Worm (Caenorhabditis elegans): Measurements from ENCODE around the gene wbp-2.

Gene wbp-2

DNA sequence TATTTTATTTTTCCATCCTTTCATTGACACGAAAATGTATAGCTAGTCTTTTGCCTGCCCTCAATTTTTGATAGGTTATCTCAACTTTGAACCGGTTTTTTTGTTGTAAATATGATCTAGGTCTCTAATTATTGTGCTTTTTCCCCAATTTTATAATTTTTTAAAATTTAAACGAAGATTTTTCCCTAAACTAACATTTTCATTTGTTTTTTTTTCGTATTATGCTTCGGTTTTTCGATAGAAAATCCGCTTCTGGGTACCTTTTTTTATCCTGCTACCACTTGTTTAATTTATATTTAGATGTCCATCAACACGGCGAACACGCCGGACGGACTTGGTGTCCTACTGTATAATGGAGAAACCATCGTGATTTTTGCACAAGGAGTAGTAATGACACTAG lies at the start of gene wbp-2:
TSS of gene wbp-2 (plus strand) at position 301 of the 400 bp plus-strand sequence.
- TF ChIP-seq mcd-1 (GFP tag; IDR thresholded peaks at IDR 0.05), result no peak
- TF ChIP-seq unc-62 (GFP tag; optimal IDR thresholded peaks at IDR 0.05), result no peak
- TF ChIP-seq hmg-1.2 (GFP tag; IDR thresholded peaks at IDR 0.05), result 0 out of 2 replicates have a peak, but pooled peaks have one; percentile 7

DNA sequence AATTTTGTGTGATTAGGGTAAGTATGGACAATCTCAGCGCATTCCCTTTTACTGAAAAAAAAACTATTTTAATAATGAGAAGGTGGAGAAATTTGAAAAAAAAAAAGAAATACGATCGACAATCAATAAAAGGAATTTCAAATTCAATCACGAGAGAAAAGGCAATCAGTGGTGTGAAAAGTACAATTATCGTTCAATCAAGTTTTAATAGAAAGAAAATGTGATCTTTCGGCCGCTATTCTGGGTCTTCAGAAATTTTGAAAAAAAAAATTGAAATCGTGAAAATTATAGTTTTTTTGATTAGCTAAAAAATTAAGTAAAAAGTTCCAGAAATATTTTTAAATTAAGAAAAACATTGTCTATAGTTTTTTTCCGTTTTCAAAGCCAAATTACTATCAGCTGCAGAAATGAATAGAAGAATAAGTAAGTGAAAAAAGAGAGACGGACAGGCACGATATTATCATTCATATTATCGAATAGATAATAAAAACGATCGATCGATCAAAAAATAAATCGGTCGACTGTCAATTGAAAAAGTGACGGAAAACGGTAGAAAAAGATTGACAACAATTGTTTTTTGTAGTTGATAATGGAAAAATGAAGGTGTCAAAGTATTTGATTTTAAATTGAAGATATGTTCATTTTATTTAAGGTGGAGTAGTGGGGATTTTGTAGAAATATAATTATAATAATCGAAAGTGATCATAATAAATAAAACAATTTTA lies 49.4 kb upstream of the wbp-2 start, which contains the start of gene gldi-3:
TSS of gene gldi-3 (minus strand) at position 51 of the 725 bp plus-strand sequence.
- TF ChIP-seq let-607 (tag; optimal IDR thresholded peaks at IDR 0.05) (peak in 1 of 2 experiments; percentile 51), unc-62 (GFP tag; optimal IDR thresholded peaks at IDR 0.05) (peak; percentile 49), F39B2.1 (GFP tag; IDR thresholded peaks at IDR 0.05) (no peak), ceh-58 (GFP tag; IDR thresholded peaks at IDR 0.05) (no peak), nfyb-1 (GFP tag; IDR thresholded peaks at IDR 0.05) (0 out of 2 replicates have a peak, but pooled peaks have one; percentile 20), egl-44 (GFP tag; IDR thresholded peaks at IDR 0.05) (no peak), nhr-80 (tag; optimal IDR thresholded peaks at IDR 0.05) (peak; percentile 61)

ce11 chrII:9280846-9281245 lies 48.7 kb upstream of the wbp-2 start:
- TF ChIP-seq ztf-3 (GFP tag; optimal IDR thresholded peaks at IDR 0.05) (no peak), him-1 (tag; optimal IDR thresholded peaks at IDR 0.05) (no peak), athp-1 (tag; optimal IDR thresholded peaks at IDR 0.05) (no peak), ztf-25 (GFP tag; IDR thresholded peaks at IDR 0.05) (no peak), nfyb-1 (GFP tag; IDR thresholded peaks at IDR 0.05) (no peak), F10E7.11 (tag; optimal IDR thresholded peaks at IDR 0.05) (no peak), F57C9.4 (tag; optimal IDR thresholded peaks at IDR 0.05) (no peak), F55B11.4 (tag; optimal IDR thresholded peaks at IDR 0.05; ENCODE audit: borderline replicate concordance, insufficient read depth) (no peak), snpc-4 (GFP tag; optimal IDR thresholded peaks at IDR 0.05) (no peak), snpc-4 (tag; optimal IDR thresholded peaks at IDR 0.05) (no peak)

ce11 chrII:9281595-9281994 lies 48.0 kb upstream of the wbp-2 start:
- TF ChIP-seq lsl-1 (GFP tag; optimal IDR thresholded peaks at IDR 0.05) (no peak), unc-62 (GFP tag; optimal IDR thresholded peaks at IDR 0.05) (no peak), efl-1 (GFP tag; optimal IDR thresholded peaks at IDR 0.05) (no peak), ceh-27 (GFP tag; optimal IDR thresholded peaks at IDR 0.05) (no peak), dox-1 (GFP tag; IDR thresholded peaks at IDR 0.05) (peak; percentile 26; the same call in 1 of the 2 replicates), xnd-1 (tag; optimal IDR thresholded peaks at IDR 0.05) (no peak), akir-1 (GFP tag; optimal IDR thresholded peaks at IDR 0.05) (no peak), T07F8.4 (tag; optimal IDR thresholded peaks at IDR 0.05) (no peak), nhr-80 (tag; optimal IDR thresholded peaks at IDR 0.05) (no peak), ceh-91 (GFP tag; IDR thresholded peaks at IDR 0.05) (no peak), hmg-1.2 (GFP tag; IDR thresholded peaks at IDR 0.05) (peak; percentile 21; the same call in 1 of the 2 replicates), ceh-79 (tag; optimal IDR thresholded peaks at IDR 0.05) (no peak), B0336.3 (GFP tag; IDR thresholded peaks at IDR 0.05) (no peak), zim-3 (tag; optimal IDR thresholded peaks at IDR 0.05) (no peak), F37B4.10 (GFP tag; IDR thresholded peaks at IDR 0.05) (no peak), nfya-1 (tag; optimal IDR thresholded peaks at IDR 0.05; ENCODE audit: borderline replicate concordance, insufficient read depth) (no peak), hlh-12 (tag; optimal IDR thresholded peaks at IDR 0.05) (no peak), cebp-1 (GFP tag; IDR thresholded peaks at IDR 0.05) (peak; percentile 86; the same call in 1 of the 2 replicates), cebp-1 (tag; optimal IDR thresholded peaks at IDR 0.05) (peak; percentile 96), F55B11.4 (tag; optimal IDR thresholded peaks at IDR 0.05; ENCODE audit: borderline replicate concordance, insufficient read depth) (no peak), C06A6.2 (GFP tag; conservative IDR thresholded peaks at IDR 0.05) (no peak), K12H6.12 (tag; optimal IDR thresholded peaks at IDR 0.05) (peak; percentile 70), pbrm-1 (GFP tag; IDR thresholded peaks at IDR 0.05) (no peak), F39B2.1 (GFP tag; IDR thresholded peaks at IDR 0.05) (no peak), ZK185.1 (tag; optimal IDR thresholded peaks at IDR 0.05; ENCODE audit: poor library complexity, severe bottlenecking) (no peak), lin-40 (tag; optimal IDR thresholded peaks at IDR 0.05) (peak; percentile 0), F33H1.4 (GFP tag; IDR thresholded peaks at IDR 0.05) (no peak), ceh-40 (GFP tag; IDR thresholded peaks at IDR 0.05) (no peak)

All from whole organism, young adult.